Fruit fly (Drosophila melanogaster): ENCODE measurements around the gene CG6729.
A peak's percentile ranks its signal among the peaks of the same experiment; 100 is the strongest.

Gene CG6729

DNA sequence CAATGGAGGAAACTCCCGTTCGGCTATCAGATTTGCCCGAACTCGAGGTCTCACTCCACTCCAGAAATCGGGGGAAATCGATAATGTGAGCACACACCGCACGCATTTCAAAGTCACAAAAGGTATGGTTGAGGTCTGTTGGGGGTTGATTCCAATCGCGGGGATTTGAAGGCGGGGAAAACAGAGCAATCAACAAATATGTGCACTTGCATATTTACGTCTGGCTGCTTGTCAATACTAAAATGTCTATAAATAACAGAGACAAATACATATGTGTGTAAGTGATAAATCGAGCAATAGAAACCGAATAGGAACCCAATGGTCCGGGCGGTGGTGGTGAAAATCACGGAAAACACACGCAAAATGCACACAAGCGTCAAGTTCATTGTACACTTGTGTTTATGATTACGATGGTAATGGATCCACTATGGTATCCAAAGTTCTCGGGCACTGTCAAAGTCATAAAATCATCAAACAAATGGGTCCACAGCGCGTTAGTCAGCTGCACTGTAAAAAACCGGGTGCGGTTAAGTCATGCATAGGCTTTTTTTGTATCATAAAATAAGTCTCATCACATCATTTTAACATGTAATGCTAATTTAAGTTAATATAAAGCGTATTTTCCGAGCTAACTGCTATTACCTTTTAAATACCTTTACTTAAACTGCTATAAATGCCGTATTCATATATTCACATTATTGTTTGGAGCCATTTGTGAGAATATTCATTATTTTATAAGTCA lies 8.3 kb upstream of the CG6729 start (continued):
- peak; percentile 86 for TF ChIP-seq fd3F (GFP tag; optimal IDR thresholded peaks at IDR 0.05)
- TF ChIP-seq Sox100B (GFP tag; optimal IDR thresholded peaks at IDR 0.05), result peak; percentile 83
- no peak for TF ChIP-seq CG7963 (GFP tag; IDR thresholded peaks at IDR 0.05; ENCODE audit: partially characterized antibody)
- TF ChIP-seq CG1792 (GFP tag; optimal IDR thresholded peaks at IDR 0.05), result peak; percentile 97
- peak; percentile 3 for TF ChIP-seq CG34376 (GFP tag; optimal IDR thresholded peaks at IDR 0.05)

DNA sequence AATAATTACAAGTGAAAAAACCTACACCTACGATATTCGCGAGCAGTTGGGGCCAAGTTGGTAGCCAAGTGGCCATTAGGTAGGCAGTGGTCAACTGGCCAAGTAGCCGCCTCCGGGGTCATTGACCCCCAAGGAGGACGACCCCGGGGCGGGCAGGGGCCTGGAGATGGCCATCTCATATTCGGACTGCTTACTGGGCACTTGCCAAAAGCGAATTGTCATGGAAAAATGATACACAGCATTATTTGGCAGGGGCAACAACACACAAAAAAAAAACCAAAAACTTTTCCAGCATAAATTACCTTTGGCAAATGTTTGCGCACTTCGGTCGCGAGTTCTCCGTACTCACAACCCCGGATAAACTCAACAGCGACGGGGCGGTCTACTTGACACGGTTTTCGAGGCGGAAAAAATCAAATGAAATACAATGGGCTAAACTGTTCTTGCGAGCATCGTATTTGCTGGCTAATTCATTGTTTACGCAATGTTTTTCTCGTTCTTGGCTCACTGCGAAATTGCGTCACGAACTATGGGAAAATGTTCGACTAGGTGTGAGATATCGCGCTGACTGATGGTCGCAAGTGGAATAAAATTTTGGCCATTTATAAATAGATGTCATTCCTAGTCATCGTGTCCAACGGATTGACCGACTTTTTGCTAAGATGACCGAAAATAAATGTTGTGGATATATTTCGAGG lies 7.3 kb upstream of the CG6729 start:
- no peak for TF ChIP-seq CG1024 (GFP tag; IDR thresholded peaks at IDR 0.05)
- TF ChIP-seq Pdp1 (GFP tag; optimal IDR thresholded peaks at IDR 0.05), result peak in 1 of 2 experiments; percentile 92
- no peak for TF ChIP-seq Six4 (GFP tag; optimal IDR thresholded peaks at IDR 0.05)
- TF ChIP-seq pan (optimal IDR thresholded peaks at IDR 0.05), result no peak
- peak in 1 of 2 experiments; percentile 7 for TF ChIP-seq pan (GFP tag; optimal IDR thresholded peaks at IDR 0.05 in 1 of 2, IDR thresholded peaks at IDR 0.05 in 1 of 2)
- peak in 1 of 2 experiments; percentile 13 for TF ChIP-seq chif (GFP tag; optimal IDR thresholded peaks at IDR 0.05)
- TF ChIP-seq mirr (GFP tag; optimal IDR thresholded peaks at IDR 0.05), result peak; percentile 6
- peak; percentile 11 for TF ChIP-seq sd (tag; optimal IDR thresholded peaks at IDR 0.05)
- TF ChIP-seq chinmo (GFP tag; IDR thresholded peaks at IDR 0.05; ENCODE audit: partially characterized antibody), result 0 out of 4 replicates have a peak, but pooled peaks have one; percentile 33
- peak; percentile 45 for TF ChIP-seq sens (GFP tag)
- TF ChIP-seq CG2712 (tag; optimal IDR thresholded peaks at IDR 0.05), result no peak
- peak; percentile 41 for TF ChIP-seq Med (GFP tag)
- TF ChIP-seq CG12769 (tag; optimal IDR thresholded peaks at IDR 0.05), result peak; percentile 45
- TF ChIP-seq CG10543 (GFP tag; optimal IDR thresholded peaks at IDR 0.05), result peak; percentile 2
- TF ChIP-seq Meics (GFP tag; optimal IDR thresholded peaks at IDR 0.05), result no peak

- TF ChIP-seq CG5953 (GFP tag; IDR thresholded peaks at IDR 0.05) (no peak), ro (GFP tag; IDR thresholded peaks at IDR 0.05) (no peak), oc (tag; optimal IDR thresholded peaks at IDR 0.05) (peak; percentile 74), Pdp1 (GFP tag; optimal IDR thresholded peaks at IDR 0.05) (peak in 1 of 2 experiments; percentile 77), Blimp-1 (GFP tag; optimal IDR thresholded peaks at IDR 0.05) (peak; percentile 69), CG3838 (GFP tag; optimal IDR thresholded peaks at IDR 0.05) (no peak), Med (GFP tag) (peak; percentile 30), CG10654 (GFP tag; optimal IDR thresholded peaks at IDR 0.05) (no peak), sqz (GFP tag; optimal IDR thresholded peaks at IDR 0.05) (peak; percentile 66), ash1 (GFP tag; optimal IDR thresholded peaks at IDR 0.05) (no peak), abd-A (tag; optimal IDR thresholded peaks at IDR 0.05) (peak; percentile 2), vvl (GFP tag; IDR thresholded peaks at IDR 0.05) (peak; percentile 35; the same call in 1 of the 2 replicates), CG18619 (GFP tag; optimal IDR thresholded peaks at IDR 0.05) (no peak), Camta (GFP tag; optimal IDR thresholded peaks at IDR 0.05) (no peak), CG1792 (GFP tag; optimal IDR thresholded peaks at IDR 0.05) (no peak), Hr78 (GFP tag; optimal IDR thresholded peaks at IDR 0.05) (no peak)
Measured at dm6 chr2L:10749607-10750467, 6.1 kb upstream of the CG6729 start.

All from whole organism, embryonic.